Worm (Caenorhabditis elegans) whole organism, L2 larva: ENCODE data around the gene K02F3.2.

ENCODE experiments used
- F13H6.1 ChIP-seq: sonication (generic microtip); optimal IDR thresholded peaks from 2 replicates; lab custom pipeline; 2016; ENCODE audit warnings: missing genetic modification characterization, missing compliant biosample characterization
- ceh-16 ChIP-seq: fragments of 150-350 bp; optimal IDR thresholded peaks from 2 replicates; lab custom pipeline; 2014; ENCODE audit warnings: missing biosample characterization, missing genetic modification characterization
- lin-39 ChIP-seq: fragments of 150-350 bp; optimal IDR thresholded peaks from 2 replicates; lab custom pipeline; 2014; ENCODE audit warnings: missing biosample characterization, missing genetic modification reagents, missing genetic modification characterization
- nhr-11 ChIP-seq: fragments of 150-350 bp; optimal IDR thresholded peaks from 2 replicates; lab custom pipeline; 2014; ENCODE audit warnings: missing biosample characterization, missing genetic modification characterization
- nhr-12 ChIP-seq: fragments of 150-350 bp; optimal IDR thresholded peaks from 2 replicates; lab custom pipeline; 2014; ENCODE audit warnings: missing biosample characterization, missing genetic modification characterization
- nhr-23 ChIP-seq: fragments of 150-350 bp; optimal IDR thresholded peaks from 2 replicates; lab custom pipeline; 2014; ENCODE audit warnings: missing biosample characterization, missing genetic modification reagents, missing genetic modification characterization
- nhr-77 ChIP-seq: fragments of 150-350 bp; optimal IDR thresholded peaks from 2 replicates; lab custom pipeline; 2014; ENCODE audit warnings: missing biosample characterization, missing genetic modification characterization
- sma-3 ChIP-seq: sonication (generic microtip); optimal IDR thresholded peaks from 2 replicates; lab custom pipeline; 2016; ENCODE audit warnings: missing genetic modification reagents, missing genetic modification characterization, missing compliant biosample characterization
- sma-9 ChIP-seq, 2 experiments: fragments of 150-350 bp in 1 of 2; sonication (generic microtip) in 1 of 2; optimal IDR thresholded peaks; 2 replicates each; lab custom pipeline; 2014 to 2016; ENCODE audit warnings: missing genetic modification characterization in 2 of 2, mild to moderate bottlenecking in 1 of 2, missing biosample characterization in 1 of 2, missing compliant biosample characterization in 1 of 2, missing genetic modification reagents in 1 of 2, moderate library complexity in 1 of 2
- snpc-4 ChIP-seq: fragments of 150-350 bp; optimal IDR thresholded peaks from 2 replicates; lab custom pipeline; 2014; ENCODE audit warnings: missing biosample characterization, missing genetic modification characterization
- unc-39 ChIP-seq: fragments of 150-350 bp; optimal IDR thresholded peaks from 2 replicates; lab custom pipeline; 2014; ENCODE audit warnings: missing biosample characterization, missing genetic modification characterization
- unc-62 ChIP-seq: fragments of 150-350 bp; optimal IDR thresholded peaks from 2 replicates; lab custom pipeline; 2014; ENCODE audit warnings: missing biosample characterization, missing genetic modification reagents, missing genetic modification characterization
- ztf-11 ChIP-seq: sonication (generic microtip); optimal IDR thresholded peaks from 2 replicates; lab custom pipeline; 2017; ENCODE audit warnings: missing biosample characterization, missing genetic modification characterization

DNA sequence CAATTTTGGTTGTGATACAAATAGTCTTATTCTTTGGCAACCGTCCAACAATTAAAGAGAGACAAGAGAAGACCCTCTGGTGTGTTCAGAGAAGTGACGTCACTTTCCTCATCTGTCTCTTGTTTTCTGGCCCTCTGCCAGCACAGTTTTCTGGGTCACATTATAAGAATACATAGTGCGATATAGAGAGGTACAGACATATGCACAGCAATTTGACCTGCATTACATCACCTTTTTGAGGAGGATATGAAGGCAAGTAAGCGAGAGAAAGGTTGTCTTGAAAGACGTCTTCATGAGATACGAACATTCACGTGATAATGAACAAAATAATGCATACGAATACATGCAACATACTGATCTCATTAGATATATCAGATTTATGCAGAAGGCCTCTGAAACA, 24.9 kb downstream of the K02F3.2 start:
- no peak for TF ChIP-seq unc-39 (tag; lab: Kevin White, UChicago)
- no peak for TF ChIP-seq nhr-23 (tag; lab: Kevin White, UChicago)
- no peak for TF ChIP-seq ceh-16 (tag; lab: Kevin White, UChicago)
- no peak for TF ChIP-seq sma-3 (GFP tag; lab: Kevin White, UChicago)
- no peak for TF ChIP-seq nhr-11 (tag; lab: Kevin White, UChicago)
- no peak for TF ChIP-seq lin-39
- TF ChIP-seq F13H6.1 (tag; lab: Kevin White, UChicago), result no peak
- TF ChIP-seq nhr-12, result no peak
- no peak for TF ChIP-seq sma-9 (GFP tag; optimal IDR thresholded peaks at IDR 0.05; lab: Kevin White, UChicago)
- no peak for TF ChIP-seq sma-9 (tag; optimal IDR thresholded peaks at IDR 0.05; lab: Kevin White, UChicago)
- TF ChIP-seq unc-62, result no peak
- TF ChIP-seq snpc-4, result no peak
- TF ChIP-seq ztf-11, result no peak
- no peak for TF ChIP-seq nhr-77 (tag; lab: Kevin White, UChicago)
